Fruit fly (Drosophila melanogaster): ENCODE results near the gene kel.
A peak's percentile ranks its signal among the peaks of the same experiment; 100 is the strongest.

The kel gene

DNA sequence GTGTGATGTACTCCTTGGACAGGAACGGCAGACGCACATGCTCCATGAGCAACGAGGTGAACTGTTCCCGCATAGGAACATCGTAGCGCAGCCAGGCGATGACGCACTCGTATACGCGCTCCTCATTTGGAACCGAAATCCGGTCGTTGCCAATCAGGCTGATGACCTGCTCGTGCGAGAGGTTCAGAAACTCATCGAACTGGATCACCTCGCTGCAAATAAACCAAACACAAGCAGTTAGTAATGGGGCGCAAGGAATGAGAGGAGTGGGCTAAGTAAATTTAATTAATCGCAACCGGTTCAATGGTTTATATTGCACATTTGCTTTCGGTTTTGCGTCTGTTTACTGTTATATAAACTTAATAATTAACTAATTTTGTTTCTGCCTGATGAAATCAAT is 3.3 kb downstream of the kel start:
- TF ChIP-seq CG7045 (GFP tag; optimal IDR thresholded peaks at IDR 0.05) (no peak), CG7101 (tag; optimal IDR thresholded peaks at IDR 0.05) (no peak), bab1 (GFP tag; optimal IDR thresholded peaks at IDR 0.05) (no peak), CG5204 (GFP tag; optimal IDR thresholded peaks at IDR 0.05) (no peak), toe (GFP tag; optimal IDR thresholded peaks at IDR 0.05) (no peak), ovo (GFP tag; optimal IDR thresholded peaks at IDR 0.05) (no peak), Hr96 (GFP tag; optimal IDR thresholded peaks at IDR 0.05) (no peak), kay (GFP tag; ENCODE audit: borderline replicate concordance) (no peak), pad (GFP tag; optimal IDR thresholded peaks at IDR 0.05) (no peak), CG33017 (tag; optimal IDR thresholded peaks at IDR 0.05) (no peak), Crg-1 (GFP tag; optimal IDR thresholded peaks at IDR 0.05) (no peak), CG12768 (GFP tag; optimal IDR thresholded peaks at IDR 0.05) (no peak), CG11617 (GFP tag; optimal IDR thresholded peaks at IDR 0.05) (no peak), cic (GFP tag; optimal IDR thresholded peaks at IDR 0.05) (no peak), CG14711 (tag; optimal IDR thresholded peaks at IDR 0.05) (no peak), Mnt (GFP tag; optimal IDR thresholded peaks at IDR 0.05) (no peak), cnc (optimal IDR thresholded peaks at IDR 0.05) (no peak), Clk (GFP tag; optimal IDR thresholded peaks at IDR 0.05) (no peak)

- no peak for TF ChIP-seq CG11617 (GFP tag; optimal IDR thresholded peaks at IDR 0.05)
- TF ChIP-seq CG14711 (tag; optimal IDR thresholded peaks at IDR 0.05): no peak
- no peak for TF ChIP-seq CG7101 (tag; optimal IDR thresholded peaks at IDR 0.05)
- TF ChIP-seq CG7045 (GFP tag; optimal IDR thresholded peaks at IDR 0.05): no peak
- no peak for TF ChIP-seq CG5204 (GFP tag; optimal IDR thresholded peaks at IDR 0.05)
- TF ChIP-seq Crg-1 (GFP tag; optimal IDR thresholded peaks at IDR 0.05): no peak
- TF ChIP-seq ovo (GFP tag; optimal IDR thresholded peaks at IDR 0.05): no peak
- no peak for TF ChIP-seq bab1 (GFP tag; optimal IDR thresholded peaks at IDR 0.05)
- no peak for TF ChIP-seq kay (GFP tag; ENCODE audit: borderline replicate concordance)
- TF ChIP-seq pad (GFP tag; optimal IDR thresholded peaks at IDR 0.05): no peak
- TF ChIP-seq CG12768 (GFP tag; optimal IDR thresholded peaks at IDR 0.05): no peak
- TF ChIP-seq cnc (optimal IDR thresholded peaks at IDR 0.05): no peak
- no peak for TF ChIP-seq Mnt (GFP tag; optimal IDR thresholded peaks at IDR 0.05)
- no peak for TF ChIP-seq Hr96 (GFP tag; optimal IDR thresholded peaks at IDR 0.05)
- TF ChIP-seq cic (GFP tag; optimal IDR thresholded peaks at IDR 0.05): no peak
- no peak for TF ChIP-seq CG33017 (tag; optimal IDR thresholded peaks at IDR 0.05)
- TF ChIP-seq toe (GFP tag; optimal IDR thresholded peaks at IDR 0.05): no peak
- TF ChIP-seq tj (GFP tag; optimal IDR thresholded peaks at IDR 0.05): no peak
- no peak for TF ChIP-seq CG1620 (GFP tag; optimal IDR thresholded peaks at IDR 0.05)
Measured at dm6 chr2L:18125649-18126048, 12.2 kb downstream of the kel start, which contains the start of gene Grl36b. TSS of gene Grl36b (minus strand) at chr2L:18125749.

DNA sequence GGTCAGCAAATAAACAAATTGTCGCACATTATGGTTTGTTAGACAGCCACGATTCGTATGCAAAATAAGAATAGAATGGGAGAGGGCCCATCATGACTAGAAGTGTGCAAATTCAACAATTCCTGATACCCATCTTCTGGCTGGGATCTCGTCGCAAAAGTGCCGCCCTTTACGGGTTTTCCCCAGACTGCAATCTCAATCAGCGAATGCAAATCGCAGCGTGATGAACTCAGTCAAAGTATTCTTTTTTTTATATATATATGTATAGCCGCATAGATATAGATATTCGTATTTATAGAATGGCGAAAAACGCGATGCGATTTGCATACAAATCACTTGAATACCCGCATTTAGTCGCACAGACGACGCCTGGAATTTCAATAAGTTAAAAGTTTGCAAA is 15.0 kb downstream of the kel start:
- TF ChIP-seq CG7101 (tag; optimal IDR thresholded peaks at IDR 0.05) (no peak), kay (GFP tag; ENCODE audit: borderline replicate concordance) (peak; percentile 76), cnc (optimal IDR thresholded peaks at IDR 0.05) (no peak), CG11617 (GFP tag; optimal IDR thresholded peaks at IDR 0.05) (no peak)

dm6 chr2L:18122231-18122551 is 15.7 kb downstream of the kel start:
- no peak for TF ChIP-seq pad (GFP tag; optimal IDR thresholded peaks at IDR 0.05)
- no peak for TF ChIP-seq CG7101 (tag; optimal IDR thresholded peaks at IDR 0.05)
- TF ChIP-seq toe (GFP tag; optimal IDR thresholded peaks at IDR 0.05): no peak
- TF ChIP-seq Clk (GFP tag; optimal IDR thresholded peaks at IDR 0.05): no peak
- no peak for TF ChIP-seq ovo (GFP tag; optimal IDR thresholded peaks at IDR 0.05)
- TF ChIP-seq cnc (optimal IDR thresholded peaks at IDR 0.05): no peak
- TF ChIP-seq CG1620 (GFP tag; optimal IDR thresholded peaks at IDR 0.05): no peak

dm6 chr2L:18121367-18122230 is 16.3 kb downstream of the kel start:
- TF ChIP-seq CG12768 (GFP tag; optimal IDR thresholded peaks at IDR 0.05): peak; percentile 46
- TF ChIP-seq CG11617 (GFP tag; optimal IDR thresholded peaks at IDR 0.05): peak; percentile 54
- TF ChIP-seq Mnt (GFP tag; optimal IDR thresholded peaks at IDR 0.05): no peak
- TF ChIP-seq CG7045 (GFP tag; optimal IDR thresholded peaks at IDR 0.05): peak; percentile 55
- TF ChIP-seq bab1 (GFP tag; optimal IDR thresholded peaks at IDR 0.05): peak; percentile 24
- TF ChIP-seq cic (GFP tag; optimal IDR thresholded peaks at IDR 0.05): no peak
- peak; percentile 42 for TF ChIP-seq CG7101 (tag; optimal IDR thresholded peaks at IDR 0.05)
- TF ChIP-seq Clk (GFP tag; optimal IDR thresholded peaks at IDR 0.05): no peak
- TF ChIP-seq Crg-1 (GFP tag; optimal IDR thresholded peaks at IDR 0.05): no peak
- TF ChIP-seq toe (GFP tag; optimal IDR thresholded peaks at IDR 0.05): peak; percentile 36
- peak; percentile 58 for TF ChIP-seq pad (GFP tag; optimal IDR thresholded peaks at IDR 0.05)
- no peak for TF ChIP-seq CG33017 (tag; optimal IDR thresholded peaks at IDR 0.05)
- no peak for TF ChIP-seq CG1620 (GFP tag; optimal IDR thresholded peaks at IDR 0.05)
- TF ChIP-seq CG5204 (GFP tag; optimal IDR thresholded peaks at IDR 0.05): peak; percentile 39
- peak; percentile 91 for TF ChIP-seq tj (GFP tag; optimal IDR thresholded peaks at IDR 0.05)
- peak; percentile 37 for TF ChIP-seq CG14711 (tag; optimal IDR thresholded peaks at IDR 0.05)
- peak; percentile 67 for TF ChIP-seq Hr96 (GFP tag; optimal IDR thresholded peaks at IDR 0.05)

DNA sequence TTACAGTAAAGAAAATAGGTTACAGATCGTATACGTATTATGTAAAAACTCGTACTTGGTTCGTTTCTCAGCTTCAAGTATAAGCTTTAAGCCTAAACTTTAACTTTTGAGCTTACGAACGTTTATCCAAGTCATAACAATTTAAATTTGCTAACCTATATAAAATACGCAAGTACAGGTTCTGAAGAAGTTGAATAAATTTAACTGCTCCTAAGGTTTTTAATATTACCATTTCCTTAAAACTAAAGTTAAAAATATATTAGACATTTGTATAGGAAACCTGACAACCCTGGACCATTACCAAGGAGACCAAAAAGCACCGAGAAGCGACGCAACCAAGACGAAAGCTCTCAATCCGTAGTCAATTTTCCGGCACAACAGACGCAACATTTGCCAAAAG is 18.2 kb downstream of the kel start, which contains the start of gene CG5758:
CG5758 (plus strand) TSS at position 353 of the 400 bp plus-strand sequence.
- TF ChIP-seq CG5204 (GFP tag; optimal IDR thresholded peaks at IDR 0.05) (peak; percentile 23), CG7045 (GFP tag; optimal IDR thresholded peaks at IDR 0.05) (no peak), bab1 (GFP tag; optimal IDR thresholded peaks at IDR 0.05) (peak; percentile 61), cic (GFP tag; optimal IDR thresholded peaks at IDR 0.05) (no peak), CG33017 (tag; optimal IDR thresholded peaks at IDR 0.05) (peak; percentile 29), Clk (GFP tag; optimal IDR thresholded peaks at IDR 0.05) (no peak), Mnt (GFP tag; optimal IDR thresholded peaks at IDR 0.05) (no peak), pad (GFP tag; optimal IDR thresholded peaks at IDR 0.05) (no peak), CG14711 (tag; optimal IDR thresholded peaks at IDR 0.05) (peak; percentile 95), ovo (GFP tag; optimal IDR thresholded peaks at IDR 0.05) (no peak), kay (GFP tag; ENCODE audit: borderline replicate concordance) (no peak), CG12768 (GFP tag; optimal IDR thresholded peaks at IDR 0.05) (no peak), tj (GFP tag; optimal IDR thresholded peaks at IDR 0.05) (peak; percentile 6), cnc (optimal IDR thresholded peaks at IDR 0.05) (no peak), Crg-1 (GFP tag; optimal IDR thresholded peaks at IDR 0.05) (no peak), toe (GFP tag; optimal IDR thresholded peaks at IDR 0.05) (no peak), CG1620 (GFP tag; optimal IDR thresholded peaks at IDR 0.05) (peak; percentile 24), CG11617 (GFP tag; optimal IDR thresholded peaks at IDR 0.05) (peak; percentile 33), CG7101 (tag; optimal IDR thresholded peaks at IDR 0.05) (peak; percentile 40), Hr96 (GFP tag; optimal IDR thresholded peaks at IDR 0.05) (no peak)

Data from whole organism, adult.